Fruit fly (Drosophila melanogaster): ENCODE measurements around the gene CG18599.

The CG18599 gene

DNA sequence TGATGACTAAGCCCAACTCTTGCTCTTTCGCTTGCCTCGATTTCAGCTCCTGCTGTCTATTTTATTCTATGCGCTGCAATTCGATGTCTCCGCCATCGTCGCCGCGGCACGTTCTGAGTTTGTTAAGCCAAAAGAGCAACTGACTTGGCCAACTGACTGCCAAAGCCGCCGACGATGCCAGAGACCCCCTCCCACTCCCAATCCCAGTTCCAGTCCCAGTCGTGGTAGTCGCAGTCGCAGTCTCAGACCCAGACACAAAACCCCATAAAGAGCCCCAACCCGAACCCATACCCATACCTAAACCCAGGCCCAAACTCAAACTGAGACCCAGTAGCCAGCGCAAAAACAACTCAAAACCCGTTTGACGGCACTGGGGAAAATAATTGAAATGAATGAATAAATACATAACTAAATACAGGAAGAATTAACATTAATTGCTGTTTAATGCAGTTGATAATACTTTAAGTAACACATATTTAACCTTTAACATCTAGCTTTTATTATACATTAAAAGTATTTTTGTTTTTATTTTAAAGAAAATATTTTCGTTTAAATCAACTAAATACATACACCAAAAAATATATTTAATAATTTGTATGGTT, 43.3 kb downstream of the CG18599 start (continued):
- no peak for TF ChIP-seq lab (GFP tag; optimal IDR thresholded peaks at IDR 0.05)
- no peak for TF ChIP-seq CG4707 (GFP tag; optimal IDR thresholded peaks at IDR 0.05)
- TF ChIP-seq CG43689 (GFP tag; IDR thresholded peaks at IDR 0.05): no peak
- peak; percentile 51 for TF ChIP-seq CG3281 (GFP tag; optimal IDR thresholded peaks at IDR 0.05)
- no peak for TF ChIP-seq hb (GFP tag; IDR thresholded peaks at IDR 0.05; ENCODE audit: partially characterized antibody)
- no peak for TF ChIP-seq sima (GFP tag; optimal IDR thresholded peaks at IDR 0.05)
- no peak for TF ChIP-seq CG15601 (tag; optimal IDR thresholded peaks at IDR 0.05)
- no peak for TF ChIP-seq wek (GFP tag; optimal IDR thresholded peaks at IDR 0.05)
- TF ChIP-seq CG10209 (GFP tag; optimal IDR thresholded peaks at IDR 0.05): peak; percentile 17
- TF ChIP-seq dm (GFP tag; optimal IDR thresholded peaks at IDR 0.05): no peak
- TF ChIP-seq CG8388 (GFP tag; optimal IDR thresholded peaks at IDR 0.05): no peak
- no peak for TF ChIP-seq CG10431 (GFP tag; optimal IDR thresholded peaks at IDR 0.05)
- no peak for TF ChIP-seq CG30403 (GFP tag; optimal IDR thresholded peaks at IDR 0.05)
- TF ChIP-seq amos (GFP tag; IDR thresholded peaks at IDR 0.05; ENCODE audit: partially characterized antibody): no peak
- 0 out of 2 replicates have a peak, but pooled peaks have one; percentile 15 for TF ChIP-seq CG32532 (GFP tag; IDR thresholded peaks at IDR 0.05)
- no peak for TF ChIP-seq ara (GFP tag; IDR thresholded peaks at IDR 0.05)
- no peak for TF ChIP-seq CG8290 (GFP tag; optimal IDR thresholded peaks at IDR 0.05)
- TF ChIP-seq CG8290 (tag; optimal IDR thresholded peaks at IDR 0.05): peak in 1 of 2 experiments; percentile 6
- TF ChIP-seq yki (optimal IDR thresholded peaks at IDR 0.05): no peak
- TF ChIP-seq Hr3 (GFP tag; optimal IDR thresholded peaks at IDR 0.05): peak; percentile 18
- no peak for TF ChIP-seq tap (tag; optimal IDR thresholded peaks at IDR 0.05)
- no peak for TF ChIP-seq usp (GFP tag; optimal IDR thresholded peaks at IDR 0.05)
- 0 out of 2 replicates have a peak, but pooled peaks have one; percentile 28 for TF ChIP-seq CG11696 (GFP tag; IDR thresholded peaks at IDR 0.05)
- TF ChIP-seq peb (GFP tag; IDR thresholded peaks at IDR 0.05): no peak
- TF ChIP-seq ewg (GFP tag; optimal IDR thresholded peaks at IDR 0.05): no peak
- no peak for TF ChIP-seq tll (GFP tag; optimal IDR thresholded peaks at IDR 0.05)
- no peak; the same call in 1 of the 2 replicates for TF ChIP-seq MBD-R2 (GFP tag; IDR thresholded peaks at IDR 0.05)
- peak; percentile 95 for TF ChIP-seq CG12769 (tag; optimal IDR thresholded peaks at IDR 0.05)
- no peak for TF ChIP-seq CG9797 (GFP tag; optimal IDR thresholded peaks at IDR 0.05)
- TF ChIP-seq Blimp-1 (GFP tag; optimal IDR thresholded peaks at IDR 0.05): peak; percentile 2
- no peak for TF ChIP-seq B-H2 (GFP tag; optimal IDR thresholded peaks at IDR 0.05)
- no peak for TF ChIP-seq Hr39 (optimal IDR thresholded peaks at IDR 0.05)
- peak; percentile 80 for TF ChIP-seq CG2678 (tag; optimal IDR thresholded peaks at IDR 0.05)
- TF ChIP-seq CG8924 (tag; optimal IDR thresholded peaks at IDR 0.05): no peak
- TF ChIP-seq disco-r (GFP tag; optimal IDR thresholded peaks at IDR 0.05): no peak
- TF ChIP-seq CG16813 (GFP tag; IDR thresholded peaks at IDR 0.05; ENCODE audit: partially characterized antibody): no peak
- TF ChIP-seq C15 (GFP tag; IDR thresholded peaks at IDR 0.05): no peak
- no peak for TF ChIP-seq Myb (GFP tag; optimal IDR thresholded peaks at IDR 0.05)
- TF ChIP-seq lbe (GFP tag; optimal IDR thresholded peaks at IDR 0.05): no peak
- no peak for TF ChIP-seq MESR4 (GFP tag; optimal IDR thresholded peaks at IDR 0.05)
- no peak for TF ChIP-seq CG31388 (GFP tag; optimal IDR thresholded peaks at IDR 0.05)
- TF ChIP-seq tup (GFP tag; optimal IDR thresholded peaks at IDR 0.05): no peak
- TF ChIP-seq Sin3A (optimal IDR thresholded peaks at IDR 0.05): no peak
- TF ChIP-seq ac (GFP tag; optimal IDR thresholded peaks at IDR 0.05): no peak
- no peak for TF ChIP-seq CG17359 (tag; optimal IDR thresholded peaks at IDR 0.05)
- 0 out of 2 replicates have a peak, but pooled peaks have one; percentile 40 for TF ChIP-seq rib (GFP tag; IDR thresholded peaks at IDR 0.05)
- peak; percentile 28 for TF ChIP-seq CG30020 (tag; optimal IDR thresholded peaks at IDR 0.05)
- TF ChIP-seq CG10979 (tag; optimal IDR thresholded peaks at IDR 0.05): no peak
- TF ChIP-seq chm (GFP tag; IDR thresholded peaks at IDR 0.05): 0 out of 2 replicates have a peak, but pooled peaks have one; percentile 44
- TF ChIP-seq CHES-1-like (GFP tag; optimal IDR thresholded peaks at IDR 0.05): no peak
- peak; percentile 11 for TF ChIP-seq CG6683 (GFP tag; optimal IDR thresholded peaks at IDR 0.05)

Data from whole organism, embryonic.